Fruit fly (Drosophila melanogaster): ENCODE results near the gene CG44088.

DNA sequence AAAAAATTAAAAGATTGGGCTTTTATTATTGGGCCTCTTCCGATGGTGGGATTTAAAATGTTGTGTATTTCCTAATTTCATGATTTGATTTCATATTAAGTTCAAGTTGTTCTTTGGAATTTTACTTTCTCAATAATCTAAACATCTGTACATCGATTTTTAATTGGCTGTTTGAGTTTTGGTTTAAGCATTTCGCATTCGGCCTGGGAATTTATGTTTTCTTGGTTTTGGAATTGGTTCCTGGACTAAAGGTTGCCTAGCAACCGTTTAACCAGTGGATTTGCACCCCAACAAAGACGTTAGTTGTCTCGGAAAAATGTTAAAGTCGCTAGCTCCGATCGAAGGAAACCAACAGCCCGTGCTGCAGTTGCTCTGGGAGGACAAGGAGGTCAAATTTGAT, 41.2 kb upstream of the CG44088 start, which contains the start of gene BBS5:
- TF ChIP-seq CG15336 (GFP tag; IDR thresholded peaks at IDR 0.05) (no peak), spab (GFP tag; optimal IDR thresholded peaks at IDR 0.05) (no peak), OdsH (GFP tag; optimal IDR thresholded peaks at IDR 0.05) (no peak), CG8319 (GFP tag; optimal IDR thresholded peaks at IDR 0.05) (no peak), CG7368 (GFP tag; optimal IDR thresholded peaks at IDR 0.05) (no peak), CG6276 (GFP tag; optimal IDR thresholded peaks at IDR 0.05) (no peak), eg (GFP tag; IDR thresholded peaks at IDR 0.05) (no peak), CG1621 (tag; optimal IDR thresholded peaks at IDR 0.05) (no peak), CG31627 (GFP tag; optimal IDR thresholded peaks at IDR 0.05) (no peak)
